Fruit fly (Drosophila melanogaster) whole organism, prepupa: ENCODE results near the gene Yp1.
A peak's percentile ranks its signal among the peaks of the same experiment; 100 is the strongest.

Source experiments
- Blimp-1 ChIP-seq: fragments of 200-800 bp; sonication (Bioruptor generic); optimal IDR thresholded peaks from 3 replicates; lab custom pipeline; 2017; ENCODE audit warnings: missing biosample characterization, missing genetic modification characterization, mild to moderate bottlenecking, moderate library complexity, missing genetic modification reagents
- CG10631 ChIP-seq: fragments of 200-800 bp; sonication (Bioruptor generic); optimal IDR thresholded peaks from 2 replicates; lab custom pipeline; 2016; ENCODE audit warnings: missing biosample characterization, missing genetic modification characterization
- CG11762 ChIP-seq: fragments of 200-800 bp; sonication (Bioruptor generic); optimal IDR thresholded peaks from 3 replicates; lab custom pipeline; 2016; ENCODE audit warnings: missing biosample characterization, missing genetic modification characterization; ENCODE audit not compliant: insufficient read depth
- CG11902 ChIP-seq: fragments of 200-800 bp; sonication (Bioruptor generic); optimal IDR thresholded peaks from 3 replicates; lab custom pipeline; 2016; ENCODE audit warnings: missing biosample characterization, missing genetic modification characterization
- CG15336 ChIP-seq: fragments of 200-800 bp; sonication (Bioruptor generic); IDR thresholded peaks from 2 replicates; pipeline ENCODE4 v1.3.6; 2022; ENCODE audit warnings: missing biosample characterization, missing genetic modification characterization
- CG1621 ChIP-seq: fragments of 200-800 bp; sonication (Bioruptor generic); optimal IDR thresholded peaks from 3 replicates; lab custom pipeline; 2018; ENCODE audit warnings: missing biosample characterization, mild to moderate bottlenecking, missing genetic modification characterization
- CG16779 ChIP-seq: fragments of 200-800 bp; sonication (Bioruptor generic); optimal IDR thresholded peaks from 3 replicates; lab custom pipeline; 2017; ENCODE audit warnings: missing biosample characterization, mild to moderate bottlenecking, missing genetic modification characterization
- CG31627 ChIP-seq: fragments of 200-800 bp; sonication (Bioruptor generic); optimal IDR thresholded peaks from 3 replicates; lab custom pipeline; 2016; ENCODE audit warnings: missing biosample characterization, missing genetic modification characterization
- CG3919 ChIP-seq: fragments of 200-800 bp; sonication (Bioruptor generic); optimal IDR thresholded peaks from 3 replicates; lab custom pipeline; 2016; ENCODE audit warnings: missing biosample characterization, missing genetic modification characterization
- CG4318 ChIP-seq: fragments of 200-800 bp; sonication (Bioruptor generic); optimal IDR thresholded peaks from 3 replicates; lab custom pipeline; 2017; ENCODE audit warnings: missing biosample characterization, mild to moderate bottlenecking, missing genetic modification characterization
- CG6163 ChIP-seq: fragments of 200-800 bp; sonication (Bioruptor generic); IDR thresholded peaks from 3 replicates; pipeline ENCODE4 v1.3.6; 2022; ENCODE audit warnings: missing biosample characterization, missing genetic modification characterization
- CG6792 ChIP-seq: fragments of 200-800 bp; sonication (Bioruptor generic); optimal IDR thresholded peaks from 3 replicates; lab custom pipeline; 2016; ENCODE audit warnings: missing biosample characterization, missing genetic modification characterization
- CG6808 ChIP-seq: fragments of 200-800 bp; sonication (Bioruptor generic); optimal IDR thresholded peaks from 3 replicates; lab custom pipeline; 2017; ENCODE audit warnings: missing biosample characterization, missing genetic modification characterization, mild to moderate bottlenecking, moderate library complexity, missing genetic modification reagents
- CG6854 ChIP-seq: fragments of 200-800 bp; sonication (Bioruptor generic); optimal IDR thresholded peaks from 2 replicates; lab custom pipeline; 2017; ENCODE audit warnings: missing biosample characterization, mild to moderate bottlenecking, missing genetic modification characterization
- CG7368 ChIP-seq: fragments of 200-800 bp; sonication (Bioruptor generic); optimal IDR thresholded peaks from 3 replicates; lab custom pipeline; 2016; ENCODE audit warnings: missing biosample characterization, missing genetic modification characterization
- CG8119 ChIP-seq: fragments of 200-800 bp; sonication (Bioruptor generic); IDR thresholded peaks from 3 replicates; pipeline ENCODE4 v1.3.6; 2022; ENCODE audit warnings: missing biosample characterization, missing genetic modification characterization
- CG8319 ChIP-seq: fragments of 200-800 bp; sonication (Bioruptor generic); optimal IDR thresholded peaks from 3 replicates; lab custom pipeline; 2016; ENCODE audit warnings: missing biosample characterization, missing genetic modification characterization
- CG8632 ChIP-seq: fragments of 200-800 bp; sonication (Bioruptor generic); optimal IDR thresholded peaks from 3 replicates; lab custom pipeline; 2016; ENCODE audit warnings: missing biosample characterization, missing genetic modification characterization
- CG9139 ChIP-seq: fragments of 200-800 bp; sonication (Bioruptor generic); optimal IDR thresholded peaks from 3 replicates; lab custom pipeline; 2017; ENCODE audit warnings: missing biosample characterization, mild to moderate bottlenecking, missing genetic modification characterization
- Eip75B ChIP-seq: fragments of 200-800 bp; sonication (Bioruptor generic); optimal IDR thresholded peaks from 3 replicates; lab custom pipeline; 2016; ENCODE audit warnings: missing biosample characterization, missing genetic modification characterization
- Eip78C ChIP-seq: fragments of 200-800 bp; sonication (Bioruptor generic); peaks from one replicate; lab custom pipeline; 2016; ENCODE audit warnings: missing biosample characterization, missing genetic modification characterization
- Ets21C ChIP-seq: fragments of 200-800 bp; sonication (Bioruptor generic); optimal IDR thresholded peaks from 3 replicates; lab custom pipeline; 2016; ENCODE audit warnings: missing biosample characterization, missing genetic modification characterization
- Gug ChIP-seq: fragments of 200-800 bp; sonication (Bioruptor generic); IDR thresholded peaks from 2 replicates; pipeline ENCODE4 v1.3.6; 2022; ENCODE audit warnings: missing biosample characterization, missing genetic modification characterization
- Hr39 ChIP-seq: fragments of 200-800 bp; sonication (Bioruptor generic); optimal IDR thresholded peaks from 2 replicates; lab custom pipeline; 2016; ENCODE audit warnings: missing biosample characterization, missing genetic modification characterization
- Hr4 ChIP-seq: fragments of 200-800 bp; sonication (Bioruptor generic); optimal IDR thresholded peaks from 3 replicates; lab custom pipeline; 2016; ENCODE audit warnings: missing biosample characterization, missing genetic modification characterization
- Met ChIP-seq: fragments of 200-800 bp; sonication (Bioruptor generic); optimal IDR thresholded peaks from 3 replicates; lab custom pipeline; 2016; ENCODE audit warnings: missing biosample characterization, missing genetic modification characterization
- OdsH ChIP-seq: fragments of 200-800 bp; sonication (Bioruptor generic); optimal IDR thresholded peaks from 3 replicates; lab custom pipeline; 2016; ENCODE audit warnings: missing biosample characterization, missing genetic modification characterization
- Smox ChIP-seq: fragments of 200-800 bp; sonication (Bioruptor generic); optimal IDR thresholded peaks from 3 replicates; lab custom pipeline; 2016; ENCODE audit warnings: missing biosample characterization, missing genetic modification characterization
- Sox102F ChIP-seq: fragments of 200-800 bp; sonication (Bioruptor generic); optimal IDR thresholded peaks from 2 replicates; lab custom pipeline; 2016; ENCODE audit warnings: missing biosample characterization, mild to moderate bottlenecking, missing genetic modification characterization
- Sox14 ChIP-seq: fragments of 200-800 bp; sonication (Bioruptor generic); optimal IDR thresholded peaks from 3 replicates; lab custom pipeline; 2016; ENCODE audit warnings: missing biosample characterization, missing genetic modification characterization
- Sox15 ChIP-seq: fragments of 200-800 bp; sonication (Bioruptor generic); optimal IDR thresholded peaks from 3 replicates; lab custom pipeline; 2016; ENCODE audit warnings: missing biosample characterization, missing genetic modification characterization
- achi ChIP-seq: fragments of 200-800 bp; sonication (Bioruptor generic); optimal IDR thresholded peaks from 3 replicates; lab custom pipeline; 2016; ENCODE audit warnings: missing biosample characterization, missing genetic modification characterization
- cyc ChIP-seq: fragments of 200-800 bp; sonication (Bioruptor generic); optimal IDR thresholded peaks from 3 replicates; lab custom pipeline; 2016; ENCODE audit warnings: missing biosample characterization, missing genetic modification characterization
- dsx ChIP-seq: fragments of 200-800 bp; optimal IDR thresholded peaks from 3 replicates; lab custom pipeline; 2019; ENCODE audit warnings: missing biosample characterization, mild to moderate bottlenecking, missing genetic modification characterization, moderate library complexity; ENCODE audit not compliant: poor library complexity, severe bottlenecking
- eg ChIP-seq: fragments of 200-800 bp; sonication (Bioruptor generic); IDR thresholded peaks from 3 replicates; pipeline ENCODE4 v1.3.6; 2022; ENCODE audit warnings: missing biosample characterization, missing genetic modification characterization
- esn ChIP-seq: fragments of 200-800 bp; sonication (Bioruptor generic); optimal IDR thresholded peaks from 2 replicates; lab custom pipeline; 2016; ENCODE audit warnings: missing biosample characterization, mild to moderate bottlenecking, missing genetic modification characterization, moderate library complexity
- fd59A ChIP-seq: fragments of 200-800 bp; sonication (Bioruptor generic); optimal IDR thresholded peaks from 2 replicates; lab custom pipeline; 2017; ENCODE audit warnings: missing biosample characterization, mild to moderate bottlenecking, missing genetic modification characterization, missing genetic modification reagents
- fd85E ChIP-seq: fragments of 200-800 bp; sonication (Bioruptor generic); optimal IDR thresholded peaks from 3 replicates; lab custom pipeline; 2016; ENCODE audit warnings: missing biosample characterization, missing genetic modification characterization
- lz ChIP-seq: fragments of 200-800 bp; sonication (Bioruptor generic); optimal IDR thresholded peaks from 3 replicates; lab custom pipeline; 2016; ENCODE audit warnings: missing biosample characterization, missing genetic modification characterization
- net ChIP-seq: fragments of 200-800 bp; sonication (Bioruptor generic); optimal IDR thresholded peaks from 3 replicates; lab custom pipeline; 2016; ENCODE audit warnings: missing biosample characterization, missing genetic modification characterization
- pdm3 ChIP-seq: fragments of 200-800 bp; sonication (Bioruptor generic); optimal IDR thresholded peaks from 3 replicates; lab custom pipeline; 2016; ENCODE audit warnings: missing biosample characterization, missing genetic modification characterization
- spab ChIP-seq: fragments of 200-800 bp; sonication (Bioruptor generic); optimal IDR thresholded peaks from 2 replicates; lab custom pipeline; 2017; ENCODE audit warnings: missing biosample characterization, mild to moderate bottlenecking, missing genetic modification characterization, missing genetic modification reagents
- ss ChIP-seq, 2 experiments: fragments of 200-800 bp; sonication (Bioruptor generic); optimal IDR thresholded peaks; 2 replicates in 1 of 2; 3 replicates in 1 of 2; lab custom pipeline; 2017 to 2018; ENCODE audit warnings: mild to moderate bottlenecking in 2 of 2, missing biosample characterization in 2 of 2, missing genetic modification characterization in 2 of 2, moderate library complexity in 1 of 2
- svp ChIP-seq: fragments of 200-800 bp; sonication (Bioruptor generic); peaks from one replicate; lab custom pipeline; 2016; ENCODE audit warnings: missing biosample characterization, missing genetic modification characterization
- vri ChIP-seq: fragments of 200-800 bp; sonication (Bioruptor generic); optimal IDR thresholded peaks from 3 replicates; lab custom pipeline; 2016; ENCODE audit warnings: missing biosample characterization, mild to moderate bottlenecking, missing genetic modification characterization

Gene Yp1

DNA sequence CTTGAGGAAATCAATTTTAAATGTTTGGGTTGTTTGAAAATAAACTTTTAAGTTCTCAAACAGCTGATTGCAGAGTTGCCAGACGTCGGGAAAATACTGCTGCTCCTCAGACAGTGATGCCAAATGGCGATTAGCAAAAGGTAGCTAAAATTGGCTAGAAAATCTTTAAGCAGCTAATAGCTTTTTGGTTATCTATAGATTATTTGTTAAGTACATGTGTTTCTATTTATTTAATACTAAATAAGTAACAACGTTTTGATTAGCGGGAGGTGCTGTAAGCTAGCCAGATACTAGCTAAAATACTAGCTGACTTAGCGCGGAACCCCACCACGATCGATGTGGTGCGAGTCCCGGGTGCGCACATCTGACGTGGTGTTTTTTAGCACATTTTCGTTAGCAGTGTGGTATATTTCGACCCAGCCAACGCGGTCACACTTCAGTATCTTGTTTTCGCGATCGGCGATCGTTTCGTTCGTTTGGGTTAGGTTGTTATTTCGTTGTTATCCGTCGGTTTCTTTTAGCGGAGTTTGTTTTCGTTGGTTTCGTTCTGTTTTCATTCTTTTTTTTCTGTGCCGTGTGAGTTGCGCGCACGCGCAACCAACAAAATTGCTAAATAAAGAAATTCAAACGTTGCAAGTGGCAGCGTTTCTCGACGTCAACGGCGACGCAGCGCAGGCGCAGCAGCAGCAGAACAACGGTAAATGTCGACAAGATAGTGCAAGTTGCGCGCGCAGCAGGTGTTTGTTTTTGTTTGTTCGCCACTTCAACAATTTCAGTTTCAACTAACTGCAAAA lies 32.7 kb downstream of the Yp1 start, which contains the start of the genes Naxe and RhoU:
TSS of gene Naxe (minus strand) at position 77 of the 794 bp plus-strand sequence.
TSS of gene RhoU (plus strand) at position 433 of the 794 bp plus-strand sequence.
- TF ChIP-seq Ets21C (GFP tag; lab: Kevin White, UChicago) = peak; percentile 25
- peak; percentile 37 for TF ChIP-seq Smox (GFP tag; lab: Kevin White, UChicago)
- TF ChIP-seq eg (GFP tag; lab: Robert Waterston, UW) = peak; percentile 59; the same call in 2 of the 3 replicates
- no peak for TF ChIP-seq net (GFP tag; lab: Kevin White, UChicago)
- peak; percentile 47 for TF ChIP-seq CG31627 (GFP tag; lab: Kevin White, UChicago)
- TF ChIP-seq CG10631 (GFP tag; lab: Kevin White, UChicago) = no peak
- TF ChIP-seq Met (GFP tag; lab: Kevin White, UChicago) = no peak
- TF ChIP-seq Sox102F (GFP tag; lab: Kevin White, UChicago) = no peak
- TF ChIP-seq CG15336 = 0 out of 2 replicates have a peak, but pooled peaks have one; percentile 20
- TF ChIP-seq CG6854 (GFP tag; lab: Kevin White, UChicago) = peak; percentile 20
- no peak for TF ChIP-seq CG9139 (GFP tag; lab: Kevin White, UChicago)
- peak; percentile 36 for TF ChIP-seq Hr39 (GFP tag; lab: Kevin White, UChicago)
- peak; percentile 31 for TF ChIP-seq esn (GFP tag; lab: Kevin White, UChicago)
- TF ChIP-seq CG6792 (GFP tag; lab: Kevin White, UChicago) = no peak
- no peak for TF ChIP-seq CG11762 (GFP tag; lab: Kevin White, UChicago)
- TF ChIP-seq CG6808 = no peak
- no peak for TF ChIP-seq dsx
- TF ChIP-seq spab = no peak
- peak; percentile 8 for TF ChIP-seq achi (GFP tag; lab: Kevin White, UChicago)
- TF ChIP-seq CG8632 = no peak
- peak; percentile 30; the same call in 1 of the 3 replicates for TF ChIP-seq CG8119
- no peak for TF ChIP-seq CG4318 (GFP tag; lab: Kevin White, UChicago)
- TF ChIP-seq CG1621 (tag; lab: Kevin White, UChicago) = no peak
- TF ChIP-seq Sox14 (GFP tag; lab: Kevin White, UChicago) = peak; percentile 35
- peak; percentile 77 for TF ChIP-seq svp
- peak; percentile 1 for TF ChIP-seq Sox15 (GFP tag; lab: Kevin White, UChicago)
- no peak for TF ChIP-seq CG16779 (tag; lab: Kevin White, UChicago)
- TF ChIP-seq Gug (GFP tag; lab: Robert Waterston, UW) = peak; percentile 18; the same call in 1 of the 2 replicates
- peak; percentile 31 for TF ChIP-seq cyc (GFP tag; lab: Kevin White, UChicago)
- TF ChIP-seq Eip75B (GFP tag; lab: Kevin White, UChicago) = peak; percentile 20
- no peak for TF ChIP-seq ss (GFP tag; optimal IDR thresholded peaks at IDR 0.05; lab: Kevin White, UChicago)
- TF ChIP-seq pdm3 (GFP tag; lab: Kevin White, UChicago) = peak; percentile 47
- peak; percentile 54 for TF ChIP-seq Eip78C (GFP tag; lab: Kevin White, UChicago)
- TF ChIP-seq lz (GFP tag; lab: Kevin White, UChicago) = peak; percentile 50
- peak; percentile 43; the same call in 2 of the 3 replicates for TF ChIP-seq CG6163 (GFP tag; lab: Robert Waterston, UW)

DNA sequence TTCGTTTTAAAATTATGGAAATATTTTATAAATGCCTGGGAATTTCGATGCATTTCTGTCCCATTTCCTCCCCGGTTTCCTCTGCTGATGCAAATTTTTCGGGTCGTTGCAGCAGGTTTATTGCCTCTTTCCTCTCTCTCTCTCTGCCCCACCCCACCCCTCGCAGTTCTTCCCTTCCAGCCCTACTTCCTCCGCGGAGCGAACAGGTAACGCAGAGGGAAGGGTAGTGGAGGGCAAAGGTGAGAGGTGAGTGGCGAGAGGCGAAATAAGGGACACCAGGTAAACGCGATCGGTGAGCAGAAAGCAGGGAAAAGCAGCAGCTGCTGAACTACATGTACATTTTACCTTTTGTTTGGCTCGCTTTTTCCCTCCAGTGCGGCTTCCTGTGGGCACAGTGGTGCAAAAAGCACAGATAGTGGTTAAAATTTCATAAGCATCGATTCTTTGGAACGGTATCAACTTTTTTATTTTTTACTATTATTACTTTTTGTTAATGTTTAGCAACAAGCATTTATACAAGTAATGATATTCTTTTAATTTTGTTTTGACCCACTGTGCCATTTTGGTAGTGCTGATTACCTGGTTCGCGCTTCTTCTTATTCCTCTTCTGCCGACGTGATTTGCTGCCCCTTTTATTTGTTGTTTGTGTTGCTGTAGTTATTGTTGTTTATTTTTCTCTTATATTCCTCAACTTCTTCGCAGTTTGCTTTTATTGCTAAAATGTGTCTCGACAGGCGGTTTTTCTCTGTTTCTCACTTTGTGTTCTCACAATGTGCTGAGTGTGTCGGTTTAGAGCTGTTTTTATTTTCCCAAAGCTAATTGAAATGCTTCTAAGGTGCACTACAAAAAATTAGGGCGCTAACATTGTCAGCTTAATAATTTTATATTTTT lies 34.7 kb downstream of the Yp1 start:
- TF ChIP-seq Met (GFP tag; lab: Kevin White, UChicago) (peak; percentile 88), CG8319 (GFP tag; lab: Kevin White, UChicago) (peak; percentile 75), Hr4 (GFP tag; lab: Kevin White, UChicago) (peak; percentile 59), CG16779 (tag; lab: Kevin White, UChicago) (peak; percentile 56), vri (GFP tag; lab: Kevin White, UChicago) (peak; percentile 76), CG9139 (GFP tag; lab: Kevin White, UChicago) (peak; percentile 69), cyc (GFP tag; lab: Kevin White, UChicago) (peak; percentile 67), OdsH (GFP tag; lab: Kevin White, UChicago) (peak; percentile 81), Smox (GFP tag; lab: Kevin White, UChicago) (peak; percentile 86), fd59A (GFP tag; lab: Kevin White, UChicago) (peak; percentile 71), CG11902 (GFP tag; lab: Kevin White, UChicago) (peak; percentile 53), CG15336 (peak; percentile 71), achi (GFP tag; lab: Kevin White, UChicago) (peak; percentile 81), fd85E (GFP tag; lab: Kevin White, UChicago) (peak; percentile 30), eg (GFP tag; lab: Robert Waterston, UW) (peak; percentile 70; the same call in 2 of the 3 replicates), Blimp-1 (GFP tag; lab: Kevin White, UChicago) (peak; percentile 21), CG7368 (GFP tag; lab: Kevin White, UChicago) (peak; percentile 63), CG3919 (GFP tag; lab: Kevin White, UChicago) (peak; percentile 78), Hr39 (GFP tag; lab: Kevin White, UChicago) (peak; percentile 74), CG4318 (GFP tag; lab: Kevin White, UChicago) (peak; percentile 39)
